Worm (Caenorhabditis elegans): ENCODE results near the gene far-3.

- TF ChIP-seq elt-3 (tag; optimal IDR thresholded peaks at IDR 0.05) (no peak), ceh-16 (tag; optimal IDR thresholded peaks at IDR 0.05) (no peak), elt-1 (tag; optimal IDR thresholded peaks at IDR 0.05) (no peak), nhr-67 (tag; optimal IDR thresholded peaks at IDR 0.05) (no peak), lin-39 (tag; optimal IDR thresholded peaks at IDR 0.05) (no peak), nhr-11 (tag; optimal IDR thresholded peaks at IDR 0.05) (no peak), nhr-77 (tag; optimal IDR thresholded peaks at IDR 0.05) (no peak), ztf-11 (tag; optimal IDR thresholded peaks at IDR 0.05) (no peak), ama-1 (optimal IDR thresholded peaks at IDR 0.05) (no peak), unc-39 (tag; optimal IDR thresholded peaks at IDR 0.05) (no peak), nhr-25 (tag; optimal IDR thresholded peaks at IDR 0.05) (no peak), ceh-9 (tag; optimal IDR thresholded peaks at IDR 0.05) (no peak), tbx-2 (tag; optimal IDR thresholded peaks at IDR 0.05) (no peak), nfya-1 (tag; optimal IDR thresholded peaks at IDR 0.05; ENCODE audit: insufficient read depth) (no peak)
Measured at ce11 chrV:12988256-12988655, 9.1 kb downstream of the far-3 start, which contains the start of gene F15B9.8.
